Fruit fly (Drosophila melanogaster): ENCODE data around the gene CG7083.
A peak's percentile ranks its signal among the peaks of the same experiment; 100 is the strongest.

DNA sequence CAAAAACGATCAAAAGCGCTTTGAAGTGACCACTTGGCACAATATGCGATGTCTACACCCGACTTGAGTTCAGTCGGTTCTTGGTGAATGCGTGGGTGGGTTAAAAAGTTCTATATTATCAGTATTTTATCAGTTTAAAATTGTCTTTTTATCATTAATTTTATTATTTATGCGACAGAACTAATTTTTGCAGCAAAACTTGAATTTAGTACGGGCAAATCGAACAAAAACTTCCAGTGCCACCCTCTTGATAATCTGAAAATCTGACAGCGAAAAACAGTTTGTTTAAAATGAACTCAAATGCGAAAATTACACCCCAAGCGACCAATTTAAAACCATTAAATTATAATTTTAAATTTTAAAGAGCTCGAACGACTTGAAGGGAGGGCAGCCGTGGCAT, 30.3 kb downstream of the CG7083 start:
- no peak for TF ChIP-seq EcR (GFP tag; optimal IDR thresholded peaks at IDR 0.05)
- TF ChIP-seq D1 (tag; optimal IDR thresholded peaks at IDR 0.05) = no peak
- TF ChIP-seq Snoo (tag; optimal IDR thresholded peaks at IDR 0.05) = peak; percentile 64
- no peak for TF ChIP-seq CG32121 (GFP tag; IDR thresholded peaks at IDR 0.05)
- no peak for TF ChIP-seq fd96Ca (GFP tag; IDR thresholded peaks at IDR 0.05)
- TF ChIP-seq CG34367 (tag; optimal IDR thresholded peaks at IDR 0.05) = no peak
- TF ChIP-seq Pif1B (GFP tag; optimal IDR thresholded peaks at IDR 0.05) = no peak
- TF ChIP-seq CG10348 (GFP tag; IDR thresholded peaks at IDR 0.05) = no peak
- TF ChIP-seq CG4496 (GFP tag; IDR thresholded peaks at IDR 0.05) = no peak
- TF ChIP-seq CG13204 (GFP tag; optimal IDR thresholded peaks at IDR 0.05) = no peak
- TF ChIP-seq Ets98B (GFP tag; IDR thresholded peaks at IDR 0.05) = no peak; the same call in 1 of the 2 replicates
- TF ChIP-seq CG17806 (tag; optimal IDR thresholded peaks at IDR 0.05) = no peak
- TF ChIP-seq gl (tag; optimal IDR thresholded peaks at IDR 0.05) = no peak

All from whole organism, pupa.